Fruit fly (Drosophila melanogaster) whole organism, embryonic: ENCODE measurements around the gene CG42764.
A peak's percentile ranks its signal among the peaks of the same experiment; 100 is the strongest.

Source experiments
- Asciz ChIP-seq: fragments of 200-800 bp; sonication (Bioruptor generic); optimal IDR thresholded peaks from 2 replicates; lab custom pipeline; 2017; ENCODE audit warnings: missing biosample characterization, mild to moderate bottlenecking, missing genetic modification characterization, missing genetic modification reagents
- CG10366 ChIP-seq: fragments of 200-800 bp; sonication (Bioruptor generic); IDR thresholded peaks from 2 replicates; pipeline ENCODE4 v1.3.6; 2022; ENCODE audit warnings: missing biosample characterization, missing genetic modification characterization
- CG10431 ChIP-seq: fragments of 200-800 bp; sonication (Bioruptor generic); optimal IDR thresholded peaks from 3 replicates; lab custom pipeline; 2018; ENCODE audit warnings: missing biosample characterization, mild to moderate bottlenecking, missing genetic modification characterization
- CG11695 ChIP-seq: fragments of 200-800 bp; sonication (Bioruptor generic); IDR thresholded peaks from 3 replicates; pipeline ENCODE4 v1.3.6; 2022; ENCODE audit warnings: missing biosample characterization, missing genetic modification characterization
- CG12942 ChIP-seq: fragments of 200-800 bp; sonication (Bioruptor generic); optimal IDR thresholded peaks from 3 replicates; lab custom pipeline; 2016; ENCODE audit warnings: missing biosample characterization, missing genetic modification characterization
- CG13424 ChIP-seq: fragments of 200-800 bp; sonication (Bioruptor generic); optimal IDR thresholded peaks from 2 replicates; lab custom pipeline; 2019; ENCODE audit warnings: missing biosample characterization, mild to moderate bottlenecking, missing genetic modification characterization, moderate library complexity
- CG13624 ChIP-seq: fragments of 200-800 bp; sonication (Bioruptor generic); optimal IDR thresholded peaks from 2 replicates; lab custom pipeline; 2016; ENCODE audit warnings: missing biosample characterization, missing genetic modification characterization
- CG14860 ChIP-seq: fragments of 200-800 bp; sonication (Bioruptor generic); IDR thresholded peaks from 3 replicates; pipeline ENCODE4 v1.3.6; 2022; ENCODE audit warnings: missing biosample characterization, missing genetic modification characterization; ENCODE audit not compliant: partially characterized antibody
- CG18476 ChIP-seq: fragments of 200-800 bp; sonication (Bioruptor generic); optimal IDR thresholded peaks from 2 replicates; lab custom pipeline; 2016; ENCODE audit warnings: missing biosample characterization, mild to moderate bottlenecking, missing genetic modification characterization
- CG2199 ChIP-seq: fragments of 200-800 bp; sonication (Bioruptor generic); IDR thresholded peaks from 3 replicates; pipeline ENCODE4 v1.3.6; 2022; ENCODE audit warnings: missing biosample characterization, missing genetic modification characterization
- CG2678 ChIP-seq: fragments of 200-800 bp; sonication (Bioruptor generic); optimal IDR thresholded peaks from 3 replicates; lab custom pipeline; 2019; ENCODE audit warnings: missing biosample characterization, mild to moderate bottlenecking, missing genetic modification characterization, moderate library complexity
- CG30431 ChIP-seq: fragments of 200-800 bp; sonication (Bioruptor generic); optimal IDR thresholded peaks from 2 replicates; lab custom pipeline; 2017; ENCODE audit warnings: missing biosample characterization, missing genetic modification characterization
- CG33213 ChIP-seq: fragments of 200-800 bp; sonication (Bioruptor generic); optimal IDR thresholded peaks from 3 replicates; lab custom pipeline; 2016; ENCODE audit warnings: missing biosample characterization, missing genetic modification characterization
- CG3838 ChIP-seq: fragments of 200-800 bp; sonication (Bioruptor generic); optimal IDR thresholded peaks from 3 replicates; lab custom pipeline; 2016; ENCODE audit warnings: missing biosample characterization, missing genetic modification characterization
- CG3995 ChIP-seq: fragments of 200-800 bp; sonication (Bioruptor generic); optimal IDR thresholded peaks from 3 replicates; lab custom pipeline; 2016; ENCODE audit warnings: missing biosample characterization, missing genetic modification characterization
- CG42726 ChIP-seq: fragments of 200-800 bp; sonication (Bioruptor generic); IDR thresholded peaks from 2 replicates; pipeline ENCODE4 v1.3.6; 2022; ENCODE audit warnings: missing biosample characterization, missing genetic modification characterization; ENCODE audit not compliant: partially characterized antibody
- CG8765 ChIP-seq: fragments of 200-800 bp; sonication (Bioruptor generic); IDR thresholded peaks from 2 replicates; pipeline ENCODE4 v1.3.6; 2022; ENCODE audit warnings: missing biosample characterization, missing genetic modification characterization
- Drgx ChIP-seq: fragments of 200-800 bp; sonication (Bioruptor generic); IDR thresholded peaks from 2 replicates; pipeline ENCODE4 v1.3.6; 2022; ENCODE audit warnings: missing biosample characterization, missing genetic modification characterization
- Gug ChIP-seq: fragments of 200-800 bp; sonication (Bioruptor generic); IDR thresholded peaks from 4 replicates; pipeline ENCODE4 v1.3.6; 2022; ENCODE audit warnings: missing biosample characterization, missing genetic modification characterization
- Hey ChIP-seq: fragments of 200-800 bp; sonication (Bioruptor generic); optimal IDR thresholded peaks from 3 replicates; lab custom pipeline; 2018; ENCODE audit warnings: missing biosample characterization, mild to moderate bottlenecking, missing genetic modification characterization
- Hr78 ChIP-seq, 2 experiments: fragments of 200-800 bp in 1 of 2; fragments of >200 bp in 1 of 2; sonication (Bioruptor generic) in 1 of 2; optimal IDR thresholded peaks; 2 replicates each; lab custom pipeline; 2017 to 2019; ENCODE audit warnings: missing biosample characterization in 2 of 2, missing genetic modification characterization in 2 of 2, mild to moderate bottlenecking in 1 of 2, moderate library complexity in 1 of 2
- Jarid2 ChIP-seq: fragments of 200-800 bp; sonication (Bioruptor generic); optimal IDR thresholded peaks from 3 replicates; lab custom pipeline; 2017; ENCODE audit warnings: mild to moderate bottlenecking, missing biosample characterization, missing genetic modification reagents, missing genetic modification characterization
- Myb ChIP-seq: fragments of 200-800 bp; sonication (Bioruptor generic); optimal IDR thresholded peaks from 2 replicates; lab custom pipeline; 2016; ENCODE audit warnings: missing biosample characterization, missing genetic modification characterization
- NK7.1 ChIP-seq: fragments of 200-800 bp; sonication (Bioruptor generic); optimal IDR thresholded peaks from 3 replicates; lab custom pipeline; 2016; ENCODE audit warnings: missing biosample characterization, missing genetic modification characterization
- Nf-YA ChIP-seq: fragments of 200-800 bp; sonication (Bioruptor generic); IDR thresholded peaks from 2 replicates; pipeline ENCODE4 v1.3.6; 2022; ENCODE audit warnings: missing biosample characterization, missing genetic modification characterization
- Sry-β ChIP-seq: fragments of 200-800 bp; sonication (Bioruptor generic); optimal IDR thresholded peaks from 2 replicates; lab custom pipeline; 2018; ENCODE audit warnings: missing biosample characterization, mild to moderate bottlenecking, missing genetic modification characterization, moderate library complexity
- bsh ChIP-seq, 2 experiments: fragments of 200-800 bp; sonication (Bioruptor generic); optimal IDR thresholded peaks; 2 replicates each; lab custom pipeline; 2017 to 2018; ENCODE audit warnings: mild to moderate bottlenecking in 2 of 2, missing biosample characterization in 2 of 2, missing genetic modification characterization in 2 of 2, moderate library complexity in 1 of 2
- chif ChIP-seq, 2 experiments: fragments of 200-800 bp; sonication (Bioruptor generic); optimal IDR thresholded peaks; 3 replicates each; lab custom pipeline; 2016; ENCODE audit warnings: missing biosample characterization in 2 of 2, missing genetic modification characterization in 2 of 2
- chm ChIP-seq: fragments of 200-800 bp; sonication (Bioruptor generic); IDR thresholded peaks from 2 replicates; pipeline ENCODE4 v1.3.6; 2022; ENCODE audit warnings: missing biosample characterization, missing genetic modification characterization
- dmrt11E ChIP-seq: fragments of 200-800 bp; sonication (Bioruptor generic); optimal IDR thresholded peaks from 3 replicates; lab custom pipeline; 2018; ENCODE audit warnings: missing biosample characterization, mild to moderate bottlenecking, missing genetic modification characterization, moderate library complexity
- dpn ChIP-seq, 2 experiments: fragments of 200-800 bp; sonication (Bioruptor generic); optimal IDR thresholded peaks; 3 replicates each; lab custom pipeline; 2016; ENCODE audit warnings: missing biosample characterization in 2 of 2, missing genetic modification characterization in 2 of 2
- dysf ChIP-seq: fragments of 200-800 bp; sonication (Bioruptor generic); IDR thresholded peaks from 3 replicates; pipeline ENCODE4 v1.3.6; 2022; ENCODE audit warnings: missing biosample characterization, missing genetic modification characterization
- fd3F ChIP-seq: fragments of 200-800 bp; sonication (Bioruptor generic); optimal IDR thresholded peaks from 2 replicates; lab custom pipeline; 2018; ENCODE audit warnings: missing biosample characterization, mild to moderate bottlenecking, missing genetic modification characterization, moderate library complexity
- gt ChIP-seq: fragments of 200-800 bp; sonication (Bioruptor generic); IDR thresholded peaks from 2 replicates; pipeline ENCODE4 v1.3.6; 2022; ENCODE audit warnings: missing biosample characterization, missing genetic modification characterization
- jing ChIP-seq: fragments of 200-800 bp; sonication (Bioruptor generic); optimal IDR thresholded peaks from 2 replicates; lab custom pipeline; 2018; ENCODE audit warnings: missing biosample characterization, mild to moderate bottlenecking, missing genetic modification characterization
- lov ChIP-seq, 2 experiments: fragments of 200-800 bp in 1 of 2; fragments of >200 bp in 1 of 2; sonication (Bioruptor generic) in 1 of 2; IDR thresholded peaks in 1 of 2; optimal IDR thresholded peaks in 1 of 2; 2 replicates in 1 of 2; 3 replicates in 1 of 2; pipeline versions ENCODE4 v1.3.6 to Lab custom; 2017 to 2022; ENCODE audit warnings: missing biosample characterization in 1 of 2, missing genetic modification characterization in 1 of 2
- maf-S ChIP-seq: fragments of 200-800 bp; sonication (Bioruptor generic); optimal IDR thresholded peaks from 2 replicates; lab custom pipeline; 2016; ENCODE audit warnings: missing biosample characterization, missing genetic modification characterization
- oc ChIP-seq: fragments of 200-800 bp; sonication (Bioruptor generic); optimal IDR thresholded peaks from 2 replicates; lab custom pipeline; 2018; ENCODE audit warnings: missing biosample characterization, mild to moderate bottlenecking, missing genetic modification characterization, moderate library complexity
- pum ChIP-seq: fragments of 200-800 bp; sonication (Bioruptor generic); optimal IDR thresholded peaks from 2 replicates; lab custom pipeline; 2016; ENCODE audit warnings: missing biosample characterization, missing genetic modification characterization
- repo ChIP-seq: fragments of 200-800 bp; sonication (Bioruptor generic); optimal IDR thresholded peaks from 2 replicates; lab custom pipeline; 2016; ENCODE audit warnings: missing biosample characterization, missing genetic modification characterization
- sd ChIP-seq: fragments of 200-800 bp; sonication (Bioruptor generic); optimal IDR thresholded peaks from 3 replicates; lab custom pipeline; 2018; ENCODE audit warnings: missing biosample characterization, mild to moderate bottlenecking, missing genetic modification characterization, moderate library complexity
- ssp ChIP-seq: fragments of 200-800 bp; sonication (Bioruptor generic); IDR thresholded peaks from 2 replicates; pipeline ENCODE4 v1.3.6; 2022; ENCODE audit warnings: missing biosample characterization, missing genetic modification characterization
- tup ChIP-seq: fragments of 200-800 bp; sonication (Bioruptor generic); optimal IDR thresholded peaks from 2 replicates; lab custom pipeline; 2016; ENCODE audit warnings: missing biosample characterization, mild to moderate bottlenecking, missing genetic modification characterization, moderate library complexity
- twi ChIP-seq: fragments of 200-800 bp; optimal IDR thresholded peaks from 2 replicates; lab custom pipeline; 2019; ENCODE audit warnings: missing biosample characterization, mild to moderate bottlenecking, missing genetic modification characterization, moderate library complexity
- tx ChIP-seq: fragments of 200-800 bp; sonication (Bioruptor generic); optimal IDR thresholded peaks from 2 replicates; lab custom pipeline; 2016; ENCODE audit warnings: missing biosample characterization, missing genetic modification characterization
- wek ChIP-seq: fragments of 200-800 bp; sonication (Bioruptor generic); optimal IDR thresholded peaks from 3 replicates; lab custom pipeline; 2018; ENCODE audit warnings: missing biosample characterization, mild to moderate bottlenecking, missing genetic modification characterization, moderate library complexity
- wor ChIP-seq: fragments of 200-800 bp; sonication (Bioruptor generic); IDR thresholded peaks from 2 replicates; pipeline ENCODE4 v1.3.6; 2022; ENCODE audit warnings: missing biosample characterization, missing genetic modification characterization
- yki ChIP-seq: fragments of >200 bp; optimal IDR thresholded peaks from 3 replicates; lab custom pipeline; 2018

The CG42764 gene

dm6 chr3L:20471499-20472313 is 5.9 kb upstream of the CG42764 start (continued):
- TF ChIP-seq lov (optimal IDR thresholded peaks at IDR 0.05; lab: Kevin White, UChicago) (no peak), lov (GFP tag; IDR thresholded peaks at IDR 0.05; lab: Robert Waterston, UW) (no peak), wor (GFP tag; lab: Robert Waterston, UW) (no peak), Hey (tag; lab: Kevin White, UChicago) (peak; percentile 61), CG12942 (GFP tag; lab: Kevin White, UChicago) (peak; percentile 44), CG2678 (tag; lab: Kevin White, UChicago) (peak; percentile 67), dysf (GFP tag; lab: Robert Waterston, UW) (no peak), CG13424 (tag; lab: Kevin White, UChicago) (peak; percentile 58), Hr78 (GFP tag; optimal IDR thresholded peaks at IDR 0.05; lab: Kevin White, UChicago) (peak in 1 of 2 experiments; percentile 83), bsh (GFP tag; optimal IDR thresholded peaks at IDR 0.05; lab: Kevin White, UChicago) (peak in 1 of 2 experiments; percentile 58), Gug (GFP tag; lab: Robert Waterston, UW) (no peak), CG33213 (GFP tag; lab: Kevin White, UChicago) (peak; percentile 67), NK7.1 (GFP tag; lab: Kevin White, UChicago) (peak; percentile 23), Jarid2 (GFP tag; lab: Kevin White, UChicago) (no peak), wek (GFP tag; lab: Kevin White, UChicago) (peak; percentile 83), Nf-YA (GFP tag; lab: Robert Waterston, UW) (no peak), repo (peak; percentile 23), Sry-β (GFP tag; lab: Kevin White, UChicago) (no peak), jing (GFP tag; lab: Kevin White, UChicago) (no peak), tx (GFP tag; lab: Kevin White, UChicago) (no peak), chm (GFP tag; lab: Robert Waterston, UW) (0 out of 2 replicates have a peak, but pooled peaks have one; percentile 32), CG11695 (GFP tag; lab: Robert Waterston, UW) (peak; percentile 49; the same call in 2 of the 3 replicates), dpn (GFP tag; optimal IDR thresholded peaks at IDR 0.05; lab: Kevin White, UChicago) (peak; percentile 25 to 59), sd (tag; lab: Kevin White, UChicago) (no peak), pum (peak; percentile 17), CG18476 (GFP tag; lab: Kevin White, UChicago) (peak; percentile 41), CG13624 (peak; percentile 0), gt (no peak), CG30431 (peak; percentile 27), CG3838 (GFP tag; lab: Kevin White, UChicago) (peak; percentile 13), oc (tag; lab: Kevin White, UChicago) (peak; percentile 58), dmrt11E (tag; lab: Kevin White, UChicago) (peak; percentile 70), yki (no peak), chif (GFP tag; optimal IDR thresholded peaks at IDR 0.05; lab: Kevin White, UChicago) (peak; percentile 45 to 70), CG2199 (GFP tag; lab: Robert Waterston, UW) (0 out of 3 replicates have a peak, but pooled peaks have one; percentile 35), CG42726 (GFP tag; lab: Robert Waterston, UW) (no peak), fd3F (GFP tag; lab: Kevin White, UChicago) (no peak), CG10431 (GFP tag; lab: Kevin White, UChicago) (no peak), CG10366 (GFP tag; lab: Robert Waterston, UW) (no peak), ssp (GFP tag; lab: Robert Waterston, UW) (no peak), tup (GFP tag; lab: Kevin White, UChicago) (peak; percentile 49), CG3995 (GFP tag; lab: Kevin White, UChicago) (peak; percentile 6), maf-S (peak; percentile 42), Asciz (GFP tag; lab: Kevin White, UChicago) (peak; percentile 79), CG8765 (no peak), Drgx (GFP tag; lab: Robert Waterston, UW) (0 out of 2 replicates have a peak, but pooled peaks have one; percentile 22), twi (tag; lab: Kevin White, UChicago) (no peak), CG14860 (GFP tag; lab: Robert Waterston, UW) (no peak), Myb (GFP tag; lab: Kevin White, UChicago) (peak; percentile 35)
